Worm (Caenorhabditis elegans) whole organism, young adult: ENCODE results near the gene R13H4.6.

Experiments
- B0019.2 ChIP-seq: fragments of 200-800 bp; sonication (Bioruptor generic); conservative IDR thresholded peaks from 2 replicates; pipeline ENCODE4 v1.3.6; 2022; ENCODE audit warnings: missing genetic modification reagents, missing genetic modification characterization, missing compliant biosample characterization
- F37B4.10 ChIP-seq: fragments of 200-800 bp; sonication (Bioruptor generic); IDR thresholded peaks from 2 replicates; pipeline ENCODE4 v1.3.6; 2022; ENCODE audit warnings: missing genetic modification characterization, missing compliant biosample characterization
- F49E8.2 ChIP-seq: sonication (generic microtip); optimal IDR thresholded peaks from 3 replicates; lab custom pipeline; 2017; ENCODE audit warnings: missing genetic modification characterization, mild to moderate bottlenecking, missing compliant biosample characterization, antibody characterized with exemption, moderate library complexity; ENCODE audit not compliant: insufficient read depth
- F57A8.1 ChIP-seq: fragments of 200-800 bp; sonication (Bioruptor generic); optimal IDR thresholded peaks from 2 replicates; lab custom pipeline; 2018; ENCODE audit warnings: mild to moderate bottlenecking, missing genetic modification characterization, moderate library complexity, missing compliant biosample characterization
- F57C9.4 ChIP-seq: sonication (generic microtip); optimal IDR thresholded peaks from 2 replicates; lab custom pipeline; 2017; ENCODE audit warnings: mild to moderate bottlenecking, missing genetic modification characterization, missing compliant biosample characterization
- Y67H2A.10 ChIP-seq: fragments of 200-800 bp; sonication (Bioruptor generic); conservative IDR thresholded peaks from 2 replicates; pipeline ENCODE4 v1.3.6; 2022; ENCODE audit warnings: missing genetic modification reagents, missing genetic modification characterization, missing compliant biosample characterization
- Y79H2A.3 ChIP-seq: fragments of 200-800 bp; sonication (Bioruptor generic); conservative IDR thresholded peaks from 2 replicates; pipeline ENCODE4 v1.3.6; 2022; ENCODE audit warnings: missing genetic modification reagents, missing genetic modification characterization, missing compliant biosample characterization
- Y95B8A.8 ChIP-seq: fragments of 200-800 bp; sonication (Bioruptor generic); IDR thresholded peaks from 2 replicates; pipeline ENCODE4 v1.3.6; 2022; ENCODE audit warnings: missing genetic modification reagents, missing genetic modification characterization, missing compliant biosample characterization
- ama-1 ChIP-seq, 3 experiments: fragments of 150-350 bp in 1 of 3; sonication (generic microtip) in 2 of 3; optimal IDR thresholded peaks; 2 replicates each; lab custom pipeline; 2014 to 2018; ENCODE audit warnings: missing biosample characterization in 2 of 3, missing genetic modification characterization in 2 of 3, missing genetic modification reagents in 2 of 3
- aptf-2 ChIP-seq: fragments of 200-800 bp; sonication (Bioruptor generic); conservative IDR thresholded peaks from 2 replicates; pipeline ENCODE4 v1.3.6; 2022; ENCODE audit warnings: missing genetic modification reagents, missing genetic modification characterization, missing compliant biosample characterization
- aptf-3 ChIP-seq: fragments of 200-800 bp; sonication (Bioruptor generic); IDR thresholded peaks from 2 replicates; pipeline ENCODE4 v1.3.6; 2022; ENCODE audit warnings: missing genetic modification characterization, missing compliant biosample characterization
- atf-7 ChIP-seq: sonication (generic microtip); optimal IDR thresholded peaks from 2 replicates; lab custom pipeline; 2017; ENCODE audit warnings: mild to moderate bottlenecking, missing genetic modification characterization, missing compliant biosample characterization
- attf-3 ChIP-seq: fragments of 200-800 bp; sonication (Bioruptor generic); conservative IDR thresholded peaks from 2 replicates; pipeline ENCODE4 v1.3.6; 2022; ENCODE audit warnings: missing genetic modification reagents, missing genetic modification characterization, missing compliant biosample characterization
- ceh-100 ChIP-seq: fragments of 200-800 bp; sonication (Bioruptor generic); IDR thresholded peaks from 2 replicates; pipeline ENCODE4 v1.3.6; 2022; ENCODE audit warnings: missing genetic modification reagents, missing genetic modification characterization, missing compliant biosample characterization
- ceh-40 ChIP-seq: fragments of 200-800 bp; sonication (Bioruptor generic); IDR thresholded peaks from 2 replicates; pipeline ENCODE4 v1.3.6; 2022; ENCODE audit warnings: missing genetic modification characterization, missing compliant biosample characterization
- ceh-79 ChIP-seq: sonication (generic microtip); optimal IDR thresholded peaks from 2 replicates; lab custom pipeline; 2017; ENCODE audit warnings: mild to moderate bottlenecking, missing genetic modification characterization, missing compliant biosample characterization
- ceh-91 ChIP-seq: fragments of 200-800 bp; sonication (Bioruptor generic); IDR thresholded peaks from 2 replicates; pipeline ENCODE4 v1.3.6; 2022; ENCODE audit warnings: missing genetic modification reagents, missing genetic modification characterization, missing compliant biosample characterization
- dox-1 ChIP-seq: fragments of 200-800 bp; sonication (Bioruptor generic); IDR thresholded peaks from 2 replicates; pipeline ENCODE4 v1.3.6; 2022; ENCODE audit warnings: missing genetic modification reagents, missing genetic modification characterization, missing compliant biosample characterization
- dpl-1 ChIP-seq: fragments of 150-350 bp; optimal IDR thresholded peaks from 2 replicates; lab custom pipeline; 2014; ENCODE audit warnings: missing biosample characterization, missing genetic modification reagents, missing genetic modification characterization
- egl-18 ChIP-seq: fragments of 200-800 bp; sonication (Bioruptor generic); IDR thresholded peaks from 2 replicates; pipeline ENCODE4 v1.3.6; 2022; ENCODE audit warnings: missing genetic modification reagents, missing genetic modification characterization, missing compliant biosample characterization
- egl-44 ChIP-seq: fragments of 200-800 bp; sonication (Bioruptor generic); IDR thresholded peaks from 2 replicates; pipeline ENCODE4 v1.3.6; 2022; ENCODE audit warnings: missing genetic modification reagents, missing genetic modification characterization, missing compliant biosample characterization
- ekl-4 ChIP-seq: fragments of 200-800 bp; sonication (Bioruptor generic); IDR thresholded peaks from 2 replicates; pipeline ENCODE4 v1.3.6; 2022; ENCODE audit warnings: missing genetic modification reagents, missing genetic modification characterization, missing compliant biosample characterization
- gei-17 ChIP-seq: fragments of 200-800 bp; sonication (Bioruptor generic); optimal IDR thresholded peaks from 2 replicates; lab custom pipeline; 2018; ENCODE audit warnings: mild to moderate bottlenecking, missing genetic modification characterization, missing compliant biosample characterization
- lag-1 ChIP-seq: fragments of 200-800 bp; sonication (Bioruptor generic); IDR thresholded peaks from 2 replicates; pipeline ENCODE4 v1.3.6; 2022; ENCODE audit warnings: missing genetic modification reagents, missing genetic modification characterization, missing compliant biosample characterization
- let-526 ChIP-seq: fragments of 200-800 bp; sonication (Bioruptor generic); IDR thresholded peaks from 2 replicates; pipeline ENCODE4 v1.3.6; 2022; ENCODE audit warnings: missing genetic modification reagents, missing genetic modification characterization, missing compliant biosample characterization
- lin-40 ChIP-seq: sonication (generic microtip); optimal IDR thresholded peaks from 2 replicates; lab custom pipeline; 2016; ENCODE audit warnings: missing genetic modification characterization, mild to moderate bottlenecking, missing compliant biosample characterization, missing genotype, missing genetic modification reagents
- lin-54 ChIP-seq: fragments of 200-800 bp; sonication (Bioruptor generic); optimal IDR thresholded peaks from 2 replicates; lab custom pipeline; 2018; ENCODE audit warnings: mild to moderate bottlenecking, missing genetic modification characterization, missing compliant biosample characterization
- lsl-1 ChIP-seq: fragments of 200-800 bp; sonication (Bioruptor generic); optimal IDR thresholded peaks from 2 replicates; lab custom pipeline; 2018; ENCODE audit warnings: mild to moderate bottlenecking, missing genetic modification characterization, moderate library complexity, missing compliant biosample characterization
- madf-3 ChIP-seq: fragments of 200-800 bp; sonication (Bioruptor generic); IDR thresholded peaks from 2 replicates; pipeline ENCODE4 v1.3.6; 2022; ENCODE audit warnings: missing genetic modification reagents, missing genetic modification characterization, missing compliant biosample characterization
- mcd-1 ChIP-seq: fragments of 200-800 bp; sonication (Bioruptor generic); IDR thresholded peaks from 2 replicates; pipeline ENCODE4 v1.3.6; 2022; ENCODE audit warnings: missing genetic modification reagents, missing genetic modification characterization, missing compliant biosample characterization
- mel-28 ChIP-seq: sonication (generic microtip); optimal IDR thresholded peaks from 2 replicates; lab custom pipeline; 2016; ENCODE audit warnings: borderline replicate concordance, mild to moderate bottlenecking, missing genetic modification characterization, missing compliant biosample characterization
- nfya-1 ChIP-seq: sonication (generic microtip); optimal IDR thresholded peaks from 2 replicates; lab custom pipeline; 2017; ENCODE audit warnings: antibody characterized with exemption, missing compliant biosample characterization, missing genetic modification characterization, borderline replicate concordance; ENCODE audit not compliant: insufficient read depth
- nhr-120 ChIP-seq: fragments of 200-800 bp; sonication (Bioruptor generic); IDR thresholded peaks from 2 replicates; pipeline ENCODE4 v1.3.6; 2022; ENCODE audit warnings: missing genetic modification characterization, missing compliant biosample characterization
- repo-1 ChIP-seq: sonication (generic microtip); optimal IDR thresholded peaks from 2 replicates; lab custom pipeline; 2017; ENCODE audit warnings: mild to moderate bottlenecking, missing genetic modification characterization, missing compliant biosample characterization
- rpc-1 ChIP-seq, 2 experiments: fragments of 150-350 bp in 1 of 2; sonication (generic microtip) in 1 of 2; optimal IDR thresholded peaks; 2 replicates each; lab custom pipeline; 2014 to 2018; ENCODE audit warnings: missing biosample characterization in 1 of 2, missing genetic modification characterization in 1 of 2, missing genetic modification reagents in 1 of 2, missing genotype in 1 of 2
- sea-2 ChIP-seq: fragments of 200-800 bp; sonication (Bioruptor generic); IDR thresholded peaks from 2 replicates; pipeline ENCODE4 v1.3.6; 2022; ENCODE audit warnings: missing genetic modification characterization, missing compliant biosample characterization
- snpc-1.3 ChIP-seq: sonication (generic microtip); optimal IDR thresholded peaks from 2 replicates; lab custom pipeline; 2017; ENCODE audit warnings: missing genetic modification characterization, mild to moderate bottlenecking, missing compliant biosample characterization, antibody characterized with exemption, moderate library complexity, missing genotype, missing genetic modification reagents; ENCODE audit not compliant: insufficient read depth
- somi-1 ChIP-seq: fragments of 200-800 bp; sonication (Bioruptor generic); optimal IDR thresholded peaks from 2 replicates; lab custom pipeline; 2018; ENCODE audit warnings: mild to moderate bottlenecking, missing genetic modification characterization, missing compliant biosample characterization
- tbx-9 ChIP-seq: sonication (generic microtip); optimal IDR thresholded peaks from 2 replicates; lab custom pipeline; 2016; ENCODE audit warnings: borderline replicate concordance, missing genetic modification characterization, inconsistent platforms, missing compliant biosample characterization
- zim-3 ChIP-seq: sonication (generic microtip); optimal IDR thresholded peaks from 2 replicates; lab custom pipeline; 2017; ENCODE audit warnings: mild to moderate bottlenecking, missing genetic modification characterization, moderate library complexity, missing compliant biosample characterization
- ztf-3 ChIP-seq: fragments of 200-800 bp; sonication (Bioruptor generic); optimal IDR thresholded peaks from 2 replicates; lab custom pipeline; 2018; ENCODE audit warnings: mild to moderate bottlenecking, missing genetic modification characterization, missing compliant biosample characterization

Gene R13H4.6

ce11 chrV:11823978-11824377 lies 38.9 kb upstream of the R13H4.6 start (continued):
- no peak for TF ChIP-seq dpl-1
- TF ChIP-seq rpc-1 (optimal IDR thresholded peaks at IDR 0.05; lab: Kevin White, UChicago) = no peak
- no peak for TF ChIP-seq rpc-1 (tag; optimal IDR thresholded peaks at IDR 0.05; lab: Kevin White, UChicago)
- no peak for TF ChIP-seq dox-1 (GFP tag; lab: Robert Waterston, UW)
- no peak for TF ChIP-seq snpc-1.3 (tag; lab: Kevin White, UChicago)
- TF ChIP-seq egl-44 (GFP tag; lab: Robert Waterston, UW) = peak; percentile 77
- TF ChIP-seq F37B4.10 = no peak
- no peak for TF ChIP-seq ama-1 (optimal IDR thresholded peaks at IDR 0.05; lab: Kevin White, UChicago)
- no peak for TF ChIP-seq ama-1 (GFP tag; optimal IDR thresholded peaks at IDR 0.05; lab: Kevin White, UChicago)
- TF ChIP-seq mcd-1 (GFP tag; lab: Robert Waterston, UW) = peak; percentile 43; the same call in 1 of the 2 replicates
- no peak for TF ChIP-seq F57A8.1
- no peak for TF ChIP-seq Y67H2A.10 (GFP tag; lab: Robert Waterston, UW)
- TF ChIP-seq ceh-100 (GFP tag; lab: Robert Waterston, UW) = no peak
- no peak for TF ChIP-seq mel-28 (tag; lab: Kevin White, UChicago)
- no peak for TF ChIP-seq F49E8.2 (tag; lab: Kevin White, UChicago)
- TF ChIP-seq ceh-40 (GFP tag; lab: Robert Waterston, UW) = no peak
- TF ChIP-seq egl-18 = no peak
- TF ChIP-seq ztf-3 = no peak
- no peak for TF ChIP-seq attf-3 (GFP tag; lab: Robert Waterston, UW)
- TF ChIP-seq ceh-79 (tag; lab: Kevin White, UChicago) = no peak
- TF ChIP-seq Y79H2A.3 = no peak
- peak; percentile 67 for TF ChIP-seq lin-54
- TF ChIP-seq repo-1 (tag; lab: Kevin White, UChicago) = peak; percentile 45
- no peak for TF ChIP-seq B0019.2 (GFP tag; lab: Robert Waterston, UW)
- no peak for TF ChIP-seq lsl-1 (GFP tag; lab: Kevin White, UChicago)
- no peak for TF ChIP-seq ceh-91 (GFP tag; lab: Robert Waterston, UW)
- peak; percentile 36; the same call in 1 of the 2 replicates for TF ChIP-seq ekl-4 (GFP tag; lab: Robert Waterston, UW)
- TF ChIP-seq F57C9.4 = no peak
- TF ChIP-seq Y95B8A.8 (GFP tag; lab: Robert Waterston, UW) = peak; percentile 25; the same call in 1 of the 2 replicates
- TF ChIP-seq aptf-3 (GFP tag; lab: Robert Waterston, UW) = no peak

DNA sequence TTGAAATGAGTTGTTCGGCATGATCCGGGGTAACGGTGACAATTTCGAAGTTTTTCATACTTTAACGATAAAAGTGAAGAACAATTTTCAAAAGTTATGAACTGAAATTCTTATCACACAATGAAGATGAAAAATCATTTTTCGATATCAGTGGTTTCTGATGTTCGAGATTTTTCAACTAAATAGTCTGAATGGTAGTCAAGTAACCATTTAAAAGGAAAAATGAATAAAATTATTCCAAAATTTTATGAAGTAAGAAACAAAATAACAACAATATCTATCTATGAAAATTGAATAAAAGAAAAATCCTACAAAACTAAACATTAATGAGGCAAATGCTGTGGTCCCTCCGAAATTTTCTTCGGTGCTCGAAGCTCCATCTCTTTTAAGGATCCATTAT lies 37.3 kb upstream of the R13H4.6 start, which contains the start of gene D2023.4:
TSS of gene D2023.4 (minus strand) at position 101 of the 400 bp plus-strand sequence.
- TF ChIP-seq somi-1 (GFP tag; lab: Kevin White, UChicago) (no peak), egl-18 (no peak), lag-1 (no peak), nfya-1 (tag; lab: Kevin White, UChicago) (no peak), gei-17 (no peak), zim-3 (no peak), lin-40 (tag; lab: Kevin White, UChicago) (no peak), sea-2 (GFP tag; lab: Robert Waterston, UW) (no peak), Y67H2A.10 (GFP tag; lab: Robert Waterston, UW) (no peak), atf-7 (no peak), nhr-120 (no peak), aptf-2 (GFP tag; lab: Robert Waterston, UW) (no peak), tbx-9 (tag; lab: Kevin White, UChicago) (no peak), let-526 (no peak), madf-3 (GFP tag; lab: Robert Waterston, UW) (no peak)
